Worm (Caenorhabditis elegans) whole organism, late embryonic: ENCODE results near the gene clec-60.
"Not testable (repeated sequence)": the region's sequence is repeated elsewhere in the genome, so short reads cannot be mapped to it uniquely, and the experiment has no call there.

ENCODE experiments used
- C38D4.7 ChIP-seq: fragments of 200-800 bp; sonication (Bioruptor generic); optimal IDR thresholded peaks from 2 replicates; lab custom pipeline; 2018; ENCODE audit warnings: mild to moderate bottlenecking, missing genetic modification characterization, moderate library complexity, missing compliant biosample characterization
- F13H6.1 ChIP-seq: sonication (generic microtip); optimal IDR thresholded peaks from 2 replicates; lab custom pipeline; 2016; ENCODE audit warnings: missing genetic modification characterization, missing compliant biosample characterization
- K02D7.2 ChIP-seq: sonication (generic microtip); optimal IDR thresholded peaks from 2 replicates; lab custom pipeline; 2017; ENCODE audit warnings: mild to moderate bottlenecking, missing genetic modification characterization, missing compliant biosample characterization
- K09A11.1 ChIP-seq: sonication (generic microtip); optimal IDR thresholded peaks from 2 replicates; lab custom pipeline; 2017; ENCODE audit warnings: antibody characterized with exemption, mild to moderate bottlenecking, missing genetic modification characterization, missing compliant biosample characterization; ENCODE audit not compliant: insufficient read depth
- T23F11.4 ChIP-seq: fragments of 200-800 bp; sonication (Bioruptor generic); optimal IDR thresholded peaks from 2 replicates; lab custom pipeline; 2018; ENCODE audit warnings: mild to moderate bottlenecking, missing genetic modification characterization, missing compliant biosample characterization
- Y22D7AL.16 ChIP-seq: sonication (generic microtip); optimal IDR thresholded peaks from 2 replicates; lab custom pipeline; 2016; ENCODE audit warnings: missing genetic modification characterization, missing compliant biosample characterization
- ahr-1 ChIP-seq: sonication (generic microtip); optimal IDR thresholded peaks from 2 replicates; lab custom pipeline; 2016; ENCODE audit warnings: missing genetic modification characterization, missing compliant biosample characterization
- ceh-14 ChIP-seq: sonication (generic microtip); optimal IDR thresholded peaks from 2 replicates; lab custom pipeline; 2016; ENCODE audit warnings: missing genotype, missing genetic modification characterization, missing compliant biosample characterization
- ceh-18 ChIP-seq: sonication (generic microtip); optimal IDR thresholded peaks from 2 replicates; lab custom pipeline; 2016; ENCODE audit warnings: missing genetic modification characterization, missing compliant biosample characterization
- ceh-22 ChIP-seq: sonication (generic microtip); optimal IDR thresholded peaks from 2 replicates; lab custom pipeline; 2017; ENCODE audit warnings: missing biosample characterization, missing genetic modification characterization
- ceh-30 ChIP-seq: fragments of 150-350 bp; optimal IDR thresholded peaks from 2 replicates; lab custom pipeline; 2014; ENCODE audit warnings: missing biosample characterization, missing genetic modification characterization
- ceh-31 ChIP-seq: sonication (generic microtip); optimal IDR thresholded peaks from 2 replicates; lab custom pipeline; 2016; ENCODE audit warnings: missing genetic modification characterization, missing compliant biosample characterization
- ceh-48 ChIP-seq: sonication (generic microtip); optimal IDR thresholded peaks from 2 replicates; lab custom pipeline; 2016; ENCODE audit warnings: missing genetic modification characterization, inconsistent platforms, missing compliant biosample characterization
- ceh-6 ChIP-seq: fragments of 200-800 bp; sonication (Bioruptor generic); optimal IDR thresholded peaks from 2 replicates; lab custom pipeline; 2018; ENCODE audit warnings: mild to moderate bottlenecking, missing genetic modification characterization, missing compliant biosample characterization
- elt-2 ChIP-seq: sonication (generic microtip); optimal IDR thresholded peaks from 2 replicates; lab custom pipeline; 2016; ENCODE audit warnings: missing genetic modification reagents, missing genetic modification characterization, missing compliant biosample characterization
- eyg-1 ChIP-seq: sonication (generic microtip); optimal IDR thresholded peaks from 2 replicates; lab custom pipeline; 2016; ENCODE audit warnings: missing genotype, missing genetic modification characterization, missing compliant biosample characterization
- fkh-10 ChIP-seq: fragments of 150-350 bp; optimal IDR thresholded peaks from 2 replicates; lab custom pipeline; 2014; ENCODE audit warnings: missing biosample characterization, missing genetic modification reagents, missing genetic modification characterization
- fkh-6 ChIP-seq: sonication (generic microtip); optimal IDR thresholded peaks from 2 replicates; lab custom pipeline; 2016; ENCODE audit warnings: missing genetic modification characterization, missing compliant biosample characterization
- gmeb-2 ChIP-seq: sonication (generic microtip); optimal IDR thresholded peaks from 2 replicates; lab custom pipeline; 2016; ENCODE audit warnings: missing genetic modification characterization, inconsistent platforms, missing compliant biosample characterization
- hlh-6 ChIP-seq: sonication (generic microtip); optimal IDR thresholded peaks from 2 replicates; lab custom pipeline; 2016; ENCODE audit warnings: missing genotype, missing genetic modification characterization, missing compliant biosample characterization
- hlh-8 ChIP-seq: sonication (generic microtip); optimal IDR thresholded peaks from 2 replicates; lab custom pipeline; 2016; ENCODE audit warnings: missing genotype, missing genetic modification characterization, missing compliant biosample characterization
- lin-11 ChIP-seq: fragments of 200-800 bp; sonication (Bioruptor generic); optimal IDR thresholded peaks from 2 replicates; lab custom pipeline; 2018; ENCODE audit warnings: mild to moderate bottlenecking, missing genetic modification characterization, missing compliant biosample characterization
- mec-3 ChIP-seq: sonication (generic microtip); optimal IDR thresholded peaks from 2 replicates; lab custom pipeline; 2016; ENCODE audit warnings: borderline replicate concordance, missing genetic modification characterization, missing compliant biosample characterization
- nfya-1 ChIP-seq: sonication (generic microtip); optimal IDR thresholded peaks from 2 replicates; lab custom pipeline; 2017; ENCODE audit warnings: missing genetic modification characterization, mild to moderate bottlenecking, missing compliant biosample characterization, antibody characterized with exemption, moderate library complexity
- nhr-11 ChIP-seq: fragments of 150-350 bp; optimal IDR thresholded peaks from 2 replicates; lab custom pipeline; 2014; ENCODE audit warnings: missing biosample characterization, missing genetic modification characterization
- nhr-232 ChIP-seq: sonication (generic microtip); optimal IDR thresholded peaks from 2 replicates; lab custom pipeline; 2016; ENCODE audit warnings: missing genetic modification characterization, missing compliant biosample characterization
- npax-4 ChIP-seq: sonication (generic microtip); optimal IDR thresholded peaks from 2 replicates; lab custom pipeline; 2016; ENCODE audit warnings: missing genetic modification characterization, missing compliant biosample characterization
- odd-2 ChIP-seq: sonication (generic microtip); optimal IDR thresholded peaks from 2 replicates; lab custom pipeline; 2017; ENCODE audit warnings: antibody characterized with exemption, mild to moderate bottlenecking, missing genetic modification characterization, missing compliant biosample characterization
- pax-1 ChIP-seq: fragments of 150-350 bp; optimal IDR thresholded peaks from 2 replicates; lab custom pipeline; 2014; ENCODE audit warnings: missing biosample characterization, missing genetic modification characterization
- pha-4 ChIP-seq: fragments of 150-350 bp; optimal IDR thresholded peaks from 2 replicates; lab custom pipeline; 2018; ENCODE audit warnings: missing biosample characterization, missing genetic modification reagents, missing genetic modification characterization
- rnt-1 ChIP-seq: sonication (generic microtip); optimal IDR thresholded peaks from 2 replicates; lab custom pipeline; 2016; ENCODE audit warnings: missing genetic modification characterization, missing compliant biosample characterization
- sox-4 ChIP-seq: sonication (generic microtip); optimal IDR thresholded peaks from 2 replicates; lab custom pipeline; 2017; ENCODE audit warnings: mild to moderate bottlenecking, missing genetic modification characterization, inconsistent platforms, missing compliant biosample characterization
- syd-9 ChIP-seq: sonication (generic microtip); optimal IDR thresholded peaks from 2 replicates; lab custom pipeline; 2016; ENCODE audit warnings: mild to moderate bottlenecking, missing genetic modification characterization, moderate library complexity, missing compliant biosample characterization
- ttx-3 ChIP-seq: sonication (generic microtip); optimal IDR thresholded peaks from 2 replicates; lab custom pipeline; 2016; ENCODE audit warnings: missing genetic modification reagents, missing genetic modification characterization, missing compliant biosample characterization
- unc-3 ChIP-seq, 2 experiments: fragments of 200-800 bp in 1 of 2; sonication (Bioruptor generic) in 1 of 2; sonication (generic microtip) in 1 of 2; conservative IDR thresholded peaks in 1 of 2; optimal IDR thresholded peaks in 1 of 2; 2 replicates each; pipeline versions ENCODE4 v1.3.6 to Lab custom; 2016 to 2022; ENCODE audit warnings: missing compliant biosample characterization in 2 of 2, missing genetic modification characterization in 2 of 2, missing genetic modification reagents in 1 of 2
- unc-55 ChIP-seq: sonication (generic microtip); optimal IDR thresholded peaks from 2 replicates; lab custom pipeline; 2017; ENCODE audit warnings: missing biosample characterization, missing genetic modification reagents, missing genetic modification characterization
- unc-86 ChIP-seq: sonication (generic microtip); optimal IDR thresholded peaks from 2 replicates; lab custom pipeline; 2016; ENCODE audit warnings: missing genetic modification characterization, missing compliant biosample characterization

clec-60 gene

ce11 chrII:10443898-10444297, 37.8 kb downstream of the clec-60 start:
- no peak for TF ChIP-seq T23F11.4
- TF ChIP-seq elt-2 (tag; lab: Kevin White, UChicago) = peak; percentile 72

DNA sequence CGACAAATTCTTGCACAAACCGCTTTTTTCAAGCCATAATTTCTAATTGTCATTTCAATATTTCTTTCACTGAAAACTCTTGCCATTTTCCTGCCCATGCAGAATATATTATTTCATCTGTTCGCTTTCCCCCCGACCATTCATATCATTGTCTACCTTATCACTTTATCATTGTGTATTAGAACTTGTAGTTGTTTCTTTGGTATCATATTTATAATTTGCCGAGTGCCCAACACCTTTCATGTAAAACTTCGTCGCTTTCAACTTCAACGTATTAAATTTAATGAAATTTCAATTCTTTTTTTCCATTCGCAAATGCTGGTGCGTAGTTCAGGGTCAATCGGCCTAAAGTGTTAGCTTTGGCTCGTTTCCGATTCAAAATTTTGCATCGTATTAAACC, 38.8 kb downstream of the clec-60 start, which contains the start of gene ZK673.1:
ZK673.1 (plus strand) TSS at position 301 of the 400 bp plus-strand sequence.
- not testable (repeated sequence) for TF ChIP-seq ceh-6 (GFP tag; lab: Kevin White, UChicago); C38D4.7 (GFP tag; lab: Kevin White, UChicago); nhr-11

- no peak for TF ChIP-seq K09A11.1 (tag; lab: Kevin White, UChicago)
- TF ChIP-seq ttx-3 (tag; lab: Kevin White, UChicago) = no peak
- no peak for TF ChIP-seq nhr-11
- TF ChIP-seq nhr-232 = no peak
- TF ChIP-seq pha-4 = no peak
- TF ChIP-seq lin-11 (tag; lab: Kevin White, UChicago) = no peak
- TF ChIP-seq hlh-6 (tag; lab: Kevin White, UChicago) = no peak
- no peak for TF ChIP-seq ceh-18
- no peak for TF ChIP-seq eyg-1 (tag; lab: Kevin White, UChicago)
- TF ChIP-seq nfya-1 (tag; lab: Kevin White, UChicago) = no peak
These were observed 41.7 kb downstream of the clec-60 start, which contains the start of gene E04D5.4 for ce11 chrII:10439976-10440375. Gene E04D5.4, plus strand, starts transcription at chrII:10440276.

DNA sequence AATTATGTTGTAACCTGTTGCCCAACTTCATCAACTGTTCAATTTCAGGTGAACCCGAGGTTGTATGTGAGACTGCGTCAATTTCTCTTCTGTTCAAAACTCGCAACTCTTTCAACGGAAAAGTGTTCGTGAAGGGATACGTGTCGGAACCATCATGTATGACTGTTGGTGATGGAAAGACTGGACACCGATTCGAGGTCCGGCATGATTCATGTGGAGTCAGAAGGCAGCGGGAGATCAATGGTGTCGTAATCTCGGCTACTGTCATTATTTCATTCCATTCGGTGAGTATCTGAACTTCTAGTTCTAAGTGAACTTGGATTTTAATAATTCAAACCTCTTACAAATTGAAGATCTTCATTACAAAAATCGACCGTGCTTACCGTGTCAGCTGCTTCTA, 43.8 kb downstream of the clec-60 start:
- TF ChIP-seq pax-1 (tag; lab: Kevin White, UChicago) (no peak), hlh-6 (tag; lab: Kevin White, UChicago) (no peak), elt-2 (tag; lab: Kevin White, UChicago) (no peak), ceh-31 (tag; lab: Kevin White, UChicago) (no peak), rnt-1 (tag; lab: Kevin White, UChicago) (no peak), unc-3 (GFP tag; conservative IDR thresholded peaks at IDR 0.05; lab: Robert Waterston, UW) (no peak), unc-3 (tag; optimal IDR thresholded peaks at IDR 0.05; lab: Kevin White, UChicago) (no peak), Y22D7AL.16 (tag; lab: Kevin White, UChicago) (no peak), nhr-11 (no peak), mec-3 (no peak), ceh-22 (no peak), K09A11.1 (tag; lab: Kevin White, UChicago) (no peak), ceh-48 (tag; lab: Kevin White, UChicago) (no peak), F13H6.1 (tag; lab: Kevin White, UChicago) (no peak), npax-4 (tag; lab: Kevin White, UChicago) (no peak), C38D4.7 (GFP tag; lab: Kevin White, UChicago) (no peak), ceh-30 (no peak), syd-9 (tag; lab: Kevin White, UChicago) (no peak), ceh-14 (tag; lab: Kevin White, UChicago) (no peak), nfya-1 (tag; lab: Kevin White, UChicago) (no peak), ahr-1 (tag; lab: Kevin White, UChicago) (no peak)

DNA sequence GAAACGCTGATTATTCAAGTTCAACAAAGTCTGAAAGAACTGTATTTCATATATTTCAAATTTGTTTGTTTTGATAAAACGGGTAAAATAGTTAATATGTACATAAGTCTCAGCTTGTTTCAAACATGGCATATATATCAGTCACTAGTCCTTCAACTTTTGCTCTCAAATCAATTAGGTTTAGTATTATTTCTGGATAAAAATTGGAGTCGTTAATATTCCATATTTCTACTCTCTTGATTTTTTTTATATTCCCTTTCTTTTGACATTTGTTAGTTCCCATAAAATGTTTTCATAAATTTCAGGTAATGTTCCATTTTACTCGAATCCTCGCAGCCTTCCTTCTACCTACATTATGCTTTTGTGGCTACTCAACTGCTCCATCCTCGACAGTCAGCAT, 45.8 kb downstream of the clec-60 start, which contains the start of gene cut-4:
cut-4 (plus strand) TSS at position 301 of the 400 bp plus-strand sequence.
- TF ChIP-seq hlh-8 (tag; lab: Kevin White, UChicago) (no peak), K02D7.2 (tag; lab: Kevin White, UChicago) (no peak), npax-4 (tag; lab: Kevin White, UChicago) (no peak), F13H6.1 (tag; lab: Kevin White, UChicago) (no peak), ceh-22 (no peak), C38D4.7 (GFP tag; lab: Kevin White, UChicago) (no peak), unc-86 (tag; lab: Kevin White, UChicago) (no peak), gmeb-2 (tag; lab: Kevin White, UChicago) (no peak), nhr-11 (no peak), odd-2 (tag; lab: Kevin White, UChicago) (no peak), fkh-10 (GFP tag; lab: Kevin White, UChicago) (no peak), lin-11 (tag; lab: Kevin White, UChicago) (no peak), unc-55 (GFP tag; lab: Kevin White, UChicago) (no peak), fkh-6 (tag; lab: Kevin White, UChicago) (no peak), sox-4 (tag; lab: Kevin White, UChicago) (no peak)
